Worm (Caenorhabditis elegans): ENCODE data around the gene taf-7.2.

The taf-7.2 gene

DNA sequence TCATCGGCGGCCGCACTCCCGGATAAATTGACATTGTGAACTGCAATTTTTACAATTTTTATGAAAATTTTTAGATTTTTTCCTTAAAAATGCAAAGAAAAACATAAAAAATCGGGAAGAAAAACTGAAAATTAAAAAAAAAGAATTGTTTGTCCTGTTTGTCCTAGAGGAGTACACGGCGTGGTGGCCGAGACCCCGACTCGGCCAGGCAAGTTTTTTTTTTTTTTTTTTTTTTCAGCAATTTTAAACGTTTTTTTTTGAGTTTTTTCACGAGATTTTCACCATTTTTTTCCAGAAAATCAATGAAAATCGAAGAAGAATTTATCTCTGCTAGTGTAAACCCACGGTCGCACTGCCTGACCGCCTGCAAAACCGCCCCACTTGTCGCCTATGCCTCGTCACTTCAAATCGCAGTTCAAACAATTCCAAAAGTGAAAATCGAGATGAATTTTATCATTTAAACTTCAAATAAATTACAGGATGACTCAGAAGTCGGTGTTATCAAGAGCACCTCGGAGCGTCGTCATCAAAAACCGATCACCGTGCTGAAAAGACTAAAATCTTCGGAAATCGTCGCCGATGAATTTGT is at the start of gene taf-7.2, which contains the start of gene elpc-2:
Gene taf-7.2 (minus strand): TSS at position 42 of the 589 bp plus-strand sequence.
Gene elpc-2 (plus strand): TSS at position 296 of the 589 bp plus-strand sequence.
- TF ChIP-seq hlh-1 (tag; optimal IDR thresholded peaks at IDR 0.05), result no peak
- no peak for TF ChIP-seq ces-1 (GFP tag; optimal IDR thresholded peaks at IDR 0.05)
- TF ChIP-seq lsy-2 (tag; optimal IDR thresholded peaks at IDR 0.05), result no peak
- TF ChIP-seq lin-13 (tag; optimal IDR thresholded peaks at IDR 0.05), result peak; percentile 17
- no peak for TF ChIP-seq unc-62 (GFP tag; optimal IDR thresholded peaks at IDR 0.05)
- TF ChIP-seq pha-4 (tag; optimal IDR thresholded peaks at IDR 0.05), result no peak
- no peak for TF ChIP-seq M03D4.4 (tag; optimal IDR thresholded peaks at IDR 0.05)
- no peak for TF ChIP-seq elt-3 (tag; optimal IDR thresholded peaks at IDR 0.05)

DNA sequence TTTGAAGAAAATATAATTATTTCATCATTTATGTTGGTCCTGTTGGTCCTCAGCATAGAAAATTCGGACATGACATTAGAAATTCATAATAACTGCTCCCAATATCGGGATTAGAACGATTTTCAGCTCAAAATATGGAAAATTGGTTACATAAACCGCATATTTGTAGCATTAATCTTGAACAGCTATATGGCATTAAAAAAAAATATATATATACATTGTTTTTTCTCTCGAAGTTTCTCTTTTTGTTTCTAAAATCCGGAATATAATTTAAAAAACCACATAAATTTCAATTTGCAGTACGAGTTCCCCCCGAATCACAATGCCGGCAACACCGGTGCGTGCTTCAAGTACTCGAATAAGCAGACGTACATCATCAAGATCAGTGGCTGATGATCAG is 41.0 kb upstream of the taf-7.2 start, which contains the start of gene ssl-1:
Gene ssl-1 (plus strand): TSS at position 301 of the 400 bp plus-strand sequence.
- TF ChIP-seq lin-13 (tag; optimal IDR thresholded peaks at IDR 0.05) (no peak), zip-8 (tag; optimal IDR thresholded peaks at IDR 0.05) (no peak), mab-5 (tag; optimal IDR thresholded peaks at IDR 0.05) (no peak), unc-120 (tag; optimal IDR thresholded peaks at IDR 0.05; ENCODE audit: poor library complexity, severe bottlenecking) (no peak), tbx-8 (GFP tag; optimal IDR thresholded peaks at IDR 0.05) (no peak), cnd-1 (tag; optimal IDR thresholded peaks at IDR 0.05) (no peak), pha-4 (tag; optimal IDR thresholded peaks at IDR 0.05) (no peak), M03D4.4 (tag; optimal IDR thresholded peaks at IDR 0.05) (no peak), bed-3 (GFP tag; optimal IDR thresholded peaks at IDR 0.05) (no peak), unc-62 (GFP tag; optimal IDR thresholded peaks at IDR 0.05) (no peak), ces-1 (GFP tag; optimal IDR thresholded peaks at IDR 0.05) (no peak)

DNA sequence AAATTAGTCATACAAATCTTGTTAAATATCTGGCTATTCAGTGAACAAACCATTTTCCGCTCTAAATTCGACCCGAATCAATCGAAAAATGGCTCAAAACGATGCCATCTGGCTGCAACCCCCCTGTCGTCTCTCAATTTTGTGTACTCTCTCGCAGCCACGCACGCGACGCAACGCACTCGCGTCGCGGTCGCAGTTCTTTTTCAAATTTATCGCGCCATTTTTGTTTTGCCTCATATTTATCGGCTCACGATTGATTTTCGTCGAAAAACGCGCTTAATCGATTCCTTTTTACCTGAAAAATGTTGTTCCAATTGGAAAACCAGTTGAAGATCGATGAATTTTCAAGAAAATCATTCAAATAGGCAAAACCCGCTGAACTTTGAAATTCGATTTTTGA is 40.6 kb upstream of the taf-7.2 start:
- TF ChIP-seq pha-4 (tag; optimal IDR thresholded peaks at IDR 0.05), result no peak
- peak; percentile 51 for TF ChIP-seq cnd-1 (tag; optimal IDR thresholded peaks at IDR 0.05)
- no peak for TF ChIP-seq zip-8 (tag; optimal IDR thresholded peaks at IDR 0.05)
- TF ChIP-seq lin-32 (GFP tag; optimal IDR thresholded peaks at IDR 0.05), result peak; percentile 77
- no peak for TF ChIP-seq ham-2 (GFP tag; optimal IDR thresholded peaks at IDR 0.05)
- peak; percentile 54 for TF ChIP-seq ceh-83 (GFP tag; optimal IDR thresholded peaks at IDR 0.05)
- no peak for TF ChIP-seq ceh-43 (GFP tag; optimal IDR thresholded peaks at IDR 0.05)
- no peak for TF ChIP-seq flh-1 (GFP tag; optimal IDR thresholded peaks at IDR 0.05)
- TF ChIP-seq sptf-1 (tag; optimal IDR thresholded peaks at IDR 0.05), result no peak
- no peak for TF ChIP-seq blmp-1 (tag; optimal IDR thresholded peaks at IDR 0.05)
- no peak for TF ChIP-seq mep-1 (tag; optimal IDR thresholded peaks at IDR 0.05)
- TF ChIP-seq unc-62 (GFP tag; optimal IDR thresholded peaks at IDR 0.05), result no peak
- TF ChIP-seq ceh-39 (tag; optimal IDR thresholded peaks at IDR 0.05), result peak; percentile 65
- no peak for TF ChIP-seq elt-1 (tag; optimal IDR thresholded peaks at IDR 0.05; ENCODE audit: borderline replicate concordance, insufficient read depth)
- no peak for TF ChIP-seq nhr-12 (tag; optimal IDR thresholded peaks at IDR 0.05)
- no peak for TF ChIP-seq M03D4.4 (tag; optimal IDR thresholded peaks at IDR 0.05)
- TF ChIP-seq nhr-28 (tag; optimal IDR thresholded peaks at IDR 0.05), result no peak
- no peak for TF ChIP-seq bed-3 (GFP tag; optimal IDR thresholded peaks at IDR 0.05)
- no peak for TF ChIP-seq unc-120 (tag; optimal IDR thresholded peaks at IDR 0.05; ENCODE audit: poor library complexity, severe bottlenecking)
- no peak for TF ChIP-seq unc-39 (tag; optimal IDR thresholded peaks at IDR 0.05)
- TF ChIP-seq elt-3 (tag; optimal IDR thresholded peaks at IDR 0.05), result no peak
- no peak for TF ChIP-seq snpc-4 (tag; optimal IDR thresholded peaks at IDR 0.05)
- no peak for TF ChIP-seq tbx-8 (GFP tag; optimal IDR thresholded peaks at IDR 0.05)
- TF ChIP-seq sem-2 (GFP tag; optimal IDR thresholded peaks at IDR 0.05), result no peak
- TF ChIP-seq mls-2 (tag; optimal IDR thresholded peaks at IDR 0.05), result no peak
- TF ChIP-seq ces-1 (GFP tag; optimal IDR thresholded peaks at IDR 0.05), result no peak
- no peak for TF ChIP-seq lsy-2 (tag; optimal IDR thresholded peaks at IDR 0.05)
- no peak for TF ChIP-seq nhr-237 (tag; optimal IDR thresholded peaks at IDR 0.05)
- no peak for TF ChIP-seq lin-13 (tag; optimal IDR thresholded peaks at IDR 0.05)
- no peak for TF ChIP-seq mab-5 (tag; optimal IDR thresholded peaks at IDR 0.05)
- TF ChIP-seq ztf-11 (tag; optimal IDR thresholded peaks at IDR 0.05), result no peak
- TF ChIP-seq drap-1 (GFP tag; optimal IDR thresholded peaks at IDR 0.05), result no peak
- no peak for TF ChIP-seq nhr-2 (tag; optimal IDR thresholded peaks at IDR 0.05)
- TF ChIP-seq hlh-1 (tag; optimal IDR thresholded peaks at IDR 0.05), result no peak
- no peak for TF ChIP-seq nhr-76 (tag; optimal IDR thresholded peaks at IDR 0.05)

Data from whole organism, mixed stage, embryonic.